Worm (Caenorhabditis elegans) whole organism, early embryonic: Measurements from ENCODE around the gene glo-1.

Experiments used
- ama-1 ChIP-seq: fragments of 150-350 bp; optimal IDR thresholded peaks from 2 replicates; lab custom pipeline; 2014
- ceh-13 ChIP-seq: fragments of 200-800 bp; sonication (Bioruptor generic); optimal IDR thresholded peaks from 2 replicates; lab custom pipeline; 2018; ENCODE audit warnings: mild to moderate bottlenecking, missing genetic modification characterization, missing compliant biosample characterization
- hmbx-1 ChIP-seq: sonication (generic microtip); optimal IDR thresholded peaks from 2 replicates; lab custom pipeline; 2016; ENCODE audit warnings: mild to moderate bottlenecking, missing genetic modification characterization, missing compliant biosample characterization
- hmg-4 ChIP-seq: fragments of 200-800 bp; sonication (Bioruptor generic); optimal IDR thresholded peaks from 2 replicates; lab custom pipeline; 2018; ENCODE audit warnings: mild to moderate bottlenecking, missing genetic modification characterization, missing compliant biosample characterization
- pes-1 ChIP-seq: fragments of 200-800 bp; sonication (Bioruptor generic); IDR thresholded peaks from 2 replicates; pipeline ENCODE4 v1.3.6; 2022; ENCODE audit warnings: missing genetic modification reagents, missing genetic modification characterization, missing compliant biosample characterization
- scrt-1 ChIP-seq: fragments of 200-800 bp; sonication (Bioruptor generic); IDR thresholded peaks from 2 replicates; pipeline ENCODE4 v1.3.6; 2022; ENCODE audit warnings: missing genetic modification characterization, missing compliant biosample characterization
- tbx-37 ChIP-seq: fragments of 200-800 bp; sonication (Bioruptor generic); conservative IDR thresholded peaks from 2 replicates; pipeline ENCODE4 v1.3.6; 2022; ENCODE audit warnings: missing genetic modification reagents, missing genetic modification characterization, missing compliant biosample characterization

DNA sequence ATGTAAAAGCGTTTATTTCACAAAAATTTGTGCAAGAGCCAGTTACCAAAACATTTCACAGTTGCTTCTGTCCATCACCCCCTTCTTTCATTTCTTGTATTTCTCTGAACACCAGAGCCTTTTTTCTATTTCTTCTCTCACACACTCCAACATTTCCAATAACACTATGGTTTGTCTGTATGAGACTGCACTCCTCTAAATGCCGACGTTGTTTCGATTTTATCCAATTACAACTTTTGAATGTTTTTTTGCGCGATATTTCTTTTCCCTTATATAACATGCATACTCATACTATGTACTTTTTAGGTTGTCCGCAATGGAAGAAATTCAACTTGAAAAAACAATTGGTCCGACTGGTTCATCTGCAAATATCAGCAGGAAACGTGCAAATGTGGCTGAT is 23.8 kb upstream of the glo-1 start, which contains the start of gene F21G4.5:
- TF ChIP-seq scrt-1 (GFP tag; lab: Robert Waterston, UW) (no peak), ama-1 (lab: Kevin White, UChicago) (no peak), pes-1 (GFP tag; lab: Robert Waterston, UW) (no peak), hmbx-1 (tag; lab: Kevin White, UChicago) (no peak), tbx-37 (no peak), hmg-4 (GFP tag; lab: Kevin White, UChicago) (no peak), ceh-13 (GFP tag; lab: Kevin White, UChicago) (no peak)
